Fruit fly (Drosophila melanogaster) whole organism, prepupa: ENCODE results near the gene CG17660.

ENCODE experiments used
- Blimp-1 ChIP-seq: fragments of 200-800 bp; sonication (Bioruptor generic); optimal IDR thresholded peaks from 3 replicates; lab custom pipeline; 2017; ENCODE audit warnings: missing biosample characterization, missing genetic modification characterization, mild to moderate bottlenecking, moderate library complexity, missing genetic modification reagents
- CG10631 ChIP-seq: fragments of 200-800 bp; sonication (Bioruptor generic); optimal IDR thresholded peaks from 2 replicates; lab custom pipeline; 2016; ENCODE audit warnings: missing biosample characterization, missing genetic modification characterization
- CG10669 ChIP-seq: fragments of 200-800 bp; sonication (Bioruptor generic); optimal IDR thresholded peaks from 3 replicates; lab custom pipeline; 2018; ENCODE audit warnings: missing biosample characterization, mild to moderate bottlenecking, missing genetic modification characterization, moderate library complexity
- CG11762 ChIP-seq: fragments of 200-800 bp; sonication (Bioruptor generic); optimal IDR thresholded peaks from 3 replicates; lab custom pipeline; 2016; ENCODE audit warnings: missing biosample characterization, missing genetic modification characterization; ENCODE audit not compliant: insufficient read depth
- CG11902 ChIP-seq: fragments of 200-800 bp; sonication (Bioruptor generic); optimal IDR thresholded peaks from 3 replicates; lab custom pipeline; 2016; ENCODE audit warnings: missing biosample characterization, missing genetic modification characterization
- CG15336 ChIP-seq: fragments of 200-800 bp; sonication (Bioruptor generic); IDR thresholded peaks from 2 replicates; pipeline ENCODE4 v1.3.6; 2022; ENCODE audit warnings: missing biosample characterization, missing genetic modification characterization
- CG1621 ChIP-seq: fragments of 200-800 bp; sonication (Bioruptor generic); optimal IDR thresholded peaks from 3 replicates; lab custom pipeline; 2018; ENCODE audit warnings: missing biosample characterization, mild to moderate bottlenecking, missing genetic modification characterization
- CG16779 ChIP-seq: fragments of 200-800 bp; sonication (Bioruptor generic); optimal IDR thresholded peaks from 3 replicates; lab custom pipeline; 2017; ENCODE audit warnings: missing biosample characterization, mild to moderate bottlenecking, missing genetic modification characterization
- CG3032 ChIP-seq: fragments of 200-800 bp; optimal IDR thresholded peaks from 2 replicates; lab custom pipeline; 2019; ENCODE audit warnings: missing biosample characterization, mild to moderate bottlenecking, missing genetic modification characterization, moderate library complexity
- CG31627 ChIP-seq: fragments of 200-800 bp; sonication (Bioruptor generic); optimal IDR thresholded peaks from 3 replicates; lab custom pipeline; 2016; ENCODE audit warnings: missing biosample characterization, missing genetic modification characterization
- CG32006 ChIP-seq: fragments of 200-800 bp; sonication (Bioruptor generic); optimal IDR thresholded peaks from 3 replicates; lab custom pipeline; 2017; ENCODE audit warnings: missing biosample characterization, mild to moderate bottlenecking, missing genetic modification characterization
- CG34406 ChIP-seq: fragments of 200-800 bp; sonication (Bioruptor generic); optimal IDR thresholded peaks from 3 replicates; lab custom pipeline; 2016; ENCODE audit warnings: missing biosample characterization, missing genetic modification characterization
- CG3919 ChIP-seq: fragments of 200-800 bp; sonication (Bioruptor generic); optimal IDR thresholded peaks from 3 replicates; lab custom pipeline; 2016; ENCODE audit warnings: missing biosample characterization, missing genetic modification characterization
- CG4318 ChIP-seq: fragments of 200-800 bp; sonication (Bioruptor generic); optimal IDR thresholded peaks from 3 replicates; lab custom pipeline; 2017; ENCODE audit warnings: missing biosample characterization, mild to moderate bottlenecking, missing genetic modification characterization
- CG6163 ChIP-seq: fragments of 200-800 bp; sonication (Bioruptor generic); IDR thresholded peaks from 3 replicates; pipeline ENCODE4 v1.3.6; 2022; ENCODE audit warnings: missing biosample characterization, missing genetic modification characterization
- CG6276 ChIP-seq: fragments of 200-800 bp; sonication (Bioruptor generic); optimal IDR thresholded peaks from 2 replicates; lab custom pipeline; 2017; ENCODE audit warnings: missing biosample characterization, mild to moderate bottlenecking, missing genetic modification characterization
- CG6792 ChIP-seq: fragments of 200-800 bp; sonication (Bioruptor generic); optimal IDR thresholded peaks from 3 replicates; lab custom pipeline; 2016; ENCODE audit warnings: missing biosample characterization, missing genetic modification characterization
- CG6808 ChIP-seq: fragments of 200-800 bp; sonication (Bioruptor generic); optimal IDR thresholded peaks from 3 replicates; lab custom pipeline; 2017; ENCODE audit warnings: missing biosample characterization, missing genetic modification characterization, mild to moderate bottlenecking, moderate library complexity, missing genetic modification reagents
- CG6854 ChIP-seq: fragments of 200-800 bp; sonication (Bioruptor generic); optimal IDR thresholded peaks from 2 replicates; lab custom pipeline; 2017; ENCODE audit warnings: missing biosample characterization, mild to moderate bottlenecking, missing genetic modification characterization
- CG7368 ChIP-seq: fragments of 200-800 bp; sonication (Bioruptor generic); optimal IDR thresholded peaks from 3 replicates; lab custom pipeline; 2016; ENCODE audit warnings: missing biosample characterization, missing genetic modification characterization
- CG8319 ChIP-seq: fragments of 200-800 bp; sonication (Bioruptor generic); optimal IDR thresholded peaks from 3 replicates; lab custom pipeline; 2016; ENCODE audit warnings: missing biosample characterization, missing genetic modification characterization
- CG9139 ChIP-seq: fragments of 200-800 bp; sonication (Bioruptor generic); optimal IDR thresholded peaks from 3 replicates; lab custom pipeline; 2017; ENCODE audit warnings: missing biosample characterization, mild to moderate bottlenecking, missing genetic modification characterization
- Eip75B ChIP-seq: fragments of 200-800 bp; sonication (Bioruptor generic); optimal IDR thresholded peaks from 3 replicates; lab custom pipeline; 2016; ENCODE audit warnings: missing biosample characterization, missing genetic modification characterization
- Eip78C ChIP-seq: fragments of 200-800 bp; sonication (Bioruptor generic); peaks from one replicate; lab custom pipeline; 2016; ENCODE audit warnings: missing biosample characterization, missing genetic modification characterization
- Eip93F ChIP-seq: fragments of 200-800 bp; sonication (Bioruptor generic); optimal IDR thresholded peaks from 2 replicates; lab custom pipeline; 2016; ENCODE audit warnings: missing biosample characterization, mild to moderate bottlenecking, missing genetic modification characterization
- Ets21C ChIP-seq: fragments of 200-800 bp; sonication (Bioruptor generic); optimal IDR thresholded peaks from 3 replicates; lab custom pipeline; 2016; ENCODE audit warnings: missing biosample characterization, missing genetic modification characterization
- Hr38 ChIP-seq: sonication (Bioruptor generic); optimal IDR thresholded peaks from 2 replicates; lab custom pipeline; 2016; ENCODE audit warnings: missing biosample characterization, missing genetic modification characterization
- Hr39 ChIP-seq: fragments of 200-800 bp; sonication (Bioruptor generic); optimal IDR thresholded peaks from 2 replicates; lab custom pipeline; 2016; ENCODE audit warnings: missing biosample characterization, missing genetic modification characterization
- Hr4 ChIP-seq: fragments of 200-800 bp; sonication (Bioruptor generic); optimal IDR thresholded peaks from 3 replicates; lab custom pipeline; 2016; ENCODE audit warnings: missing biosample characterization, missing genetic modification characterization
- Met ChIP-seq: fragments of 200-800 bp; sonication (Bioruptor generic); optimal IDR thresholded peaks from 3 replicates; lab custom pipeline; 2016; ENCODE audit warnings: missing biosample characterization, missing genetic modification characterization
- OdsH ChIP-seq: fragments of 200-800 bp; sonication (Bioruptor generic); optimal IDR thresholded peaks from 3 replicates; lab custom pipeline; 2016; ENCODE audit warnings: missing biosample characterization, missing genetic modification characterization
- Sox14 ChIP-seq: fragments of 200-800 bp; sonication (Bioruptor generic); optimal IDR thresholded peaks from 3 replicates; lab custom pipeline; 2016; ENCODE audit warnings: missing biosample characterization, missing genetic modification characterization
- Sox15 ChIP-seq: fragments of 200-800 bp; sonication (Bioruptor generic); optimal IDR thresholded peaks from 3 replicates; lab custom pipeline; 2016; ENCODE audit warnings: missing biosample characterization, missing genetic modification characterization
- achi ChIP-seq: fragments of 200-800 bp; sonication (Bioruptor generic); optimal IDR thresholded peaks from 3 replicates; lab custom pipeline; 2016; ENCODE audit warnings: missing biosample characterization, missing genetic modification characterization
- acj6 ChIP-seq: fragments of 200-800 bp; sonication (Bioruptor generic); optimal IDR thresholded peaks from 3 replicates; lab custom pipeline; 2016; ENCODE audit warnings: missing biosample characterization, missing genetic modification characterization
- cyc ChIP-seq: fragments of 200-800 bp; sonication (Bioruptor generic); optimal IDR thresholded peaks from 3 replicates; lab custom pipeline; 2016; ENCODE audit warnings: missing biosample characterization, missing genetic modification characterization
- dac ChIP-seq: fragments of 200-800 bp; sonication (Bioruptor generic); optimal IDR thresholded peaks from 2 replicates; lab custom pipeline; 2017; ENCODE audit warnings: missing biosample characterization, mild to moderate bottlenecking, missing genetic modification characterization
- dsx ChIP-seq: fragments of 200-800 bp; optimal IDR thresholded peaks from 3 replicates; lab custom pipeline; 2019; ENCODE audit warnings: missing biosample characterization, mild to moderate bottlenecking, missing genetic modification characterization, moderate library complexity; ENCODE audit not compliant: poor library complexity, severe bottlenecking
- eg ChIP-seq: fragments of 200-800 bp; sonication (Bioruptor generic); IDR thresholded peaks from 3 replicates; pipeline ENCODE4 v1.3.6; 2022; ENCODE audit warnings: missing biosample characterization, missing genetic modification characterization
- esn ChIP-seq: fragments of 200-800 bp; sonication (Bioruptor generic); optimal IDR thresholded peaks from 2 replicates; lab custom pipeline; 2016; ENCODE audit warnings: missing biosample characterization, mild to moderate bottlenecking, missing genetic modification characterization, moderate library complexity
- fd59A ChIP-seq: fragments of 200-800 bp; sonication (Bioruptor generic); optimal IDR thresholded peaks from 2 replicates; lab custom pipeline; 2017; ENCODE audit warnings: missing biosample characterization, mild to moderate bottlenecking, missing genetic modification characterization, missing genetic modification reagents
- fd85E ChIP-seq: fragments of 200-800 bp; sonication (Bioruptor generic); optimal IDR thresholded peaks from 3 replicates; lab custom pipeline; 2016; ENCODE audit warnings: missing biosample characterization, missing genetic modification characterization
- lz ChIP-seq: fragments of 200-800 bp; sonication (Bioruptor generic); optimal IDR thresholded peaks from 3 replicates; lab custom pipeline; 2016; ENCODE audit warnings: missing biosample characterization, missing genetic modification characterization
- net ChIP-seq: fragments of 200-800 bp; sonication (Bioruptor generic); optimal IDR thresholded peaks from 3 replicates; lab custom pipeline; 2016; ENCODE audit warnings: missing biosample characterization, missing genetic modification characterization
- pdm3 ChIP-seq: fragments of 200-800 bp; sonication (Bioruptor generic); optimal IDR thresholded peaks from 3 replicates; lab custom pipeline; 2016; ENCODE audit warnings: missing biosample characterization, missing genetic modification characterization
- salr ChIP-seq, 2 experiments: fragments of 200-800 bp; sonication (Bioruptor generic); optimal IDR thresholded peaks; 3 replicates each; lab custom pipeline; 2016 to 2018; ENCODE audit warnings: missing biosample characterization in 2 of 2, missing genetic modification characterization in 2 of 2, mild to moderate bottlenecking in 1 of 2
- svp ChIP-seq: fragments of 200-800 bp; sonication (Bioruptor generic); peaks from one replicate; lab custom pipeline; 2016; ENCODE audit warnings: missing biosample characterization, missing genetic modification characterization
- topi ChIP-seq: fragments of 200-800 bp; sonication (Bioruptor generic); optimal IDR thresholded peaks from 3 replicates; lab custom pipeline; 2016; ENCODE audit warnings: missing biosample characterization, missing genetic modification characterization
- vri ChIP-seq: fragments of 200-800 bp; sonication (Bioruptor generic); optimal IDR thresholded peaks from 3 replicates; lab custom pipeline; 2016; ENCODE audit warnings: missing biosample characterization, mild to moderate bottlenecking, missing genetic modification characterization

Gene CG17660

DNA sequence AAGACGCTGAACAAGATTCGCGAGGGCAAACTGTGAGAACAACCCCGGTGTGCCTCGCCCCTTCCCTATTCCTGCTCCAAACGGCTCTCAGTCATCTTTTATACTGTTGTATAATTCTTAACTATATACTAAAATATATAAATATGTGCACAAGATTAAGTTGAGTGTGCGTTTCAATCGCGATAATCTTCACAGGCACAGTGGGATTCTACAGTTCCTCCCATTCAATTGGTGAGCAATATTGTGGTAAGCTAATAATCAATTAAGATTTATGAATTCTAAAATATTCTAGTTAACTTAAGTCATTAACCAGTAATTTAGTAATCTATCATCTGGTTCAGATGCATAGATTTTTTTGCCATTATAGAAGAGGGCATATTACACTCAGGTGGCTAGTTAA lies 20.7 kb upstream of the CG17660 start (continued):
- TF ChIP-seq OdsH (GFP tag; lab: Kevin White, UChicago), result no peak
- no peak for TF ChIP-seq CG3919 (GFP tag; lab: Kevin White, UChicago)
- TF ChIP-seq CG6808, result no peak
- TF ChIP-seq CG4318 (GFP tag; lab: Kevin White, UChicago), result no peak
- no peak for TF ChIP-seq esn
- TF ChIP-seq CG9139 (GFP tag; lab: Kevin White, UChicago), result no peak
- TF ChIP-seq Eip75B, result no peak
- TF ChIP-seq Blimp-1 (GFP tag; lab: Kevin White, UChicago), result no peak
- TF ChIP-seq CG6854, result no peak
- no peak for TF ChIP-seq CG11902 (GFP tag; lab: Kevin White, UChicago)
- TF ChIP-seq acj6 (GFP tag; lab: Kevin White, UChicago), result no peak
- no peak for TF ChIP-seq fd85E (GFP tag; lab: Kevin White, UChicago)

- peak; percentile 74 for TF ChIP-seq esn
- TF ChIP-seq CG7368, result peak; percentile 7
- TF ChIP-seq CG8319 (GFP tag; lab: Kevin White, UChicago), result no peak
- peak; percentile 41 for TF ChIP-seq Ets21C
- peak; percentile 39; the same call in 1 of the 3 replicates for TF ChIP-seq CG6163 (GFP tag; lab: Robert Waterston, UW)
- peak; percentile 43 for TF ChIP-seq Eip75B
- TF ChIP-seq CG10669 (GFP tag; lab: Kevin White, UChicago), result peak; percentile 1
- TF ChIP-seq dac (GFP tag; lab: Kevin White, UChicago), result peak; percentile 73
- TF ChIP-seq fd85E (GFP tag; lab: Kevin White, UChicago), result no peak
- peak; percentile 51 for TF ChIP-seq CG31627 (GFP tag; lab: Kevin White, UChicago)
- TF ChIP-seq Hr38 (GFP tag; lab: Kevin White, UChicago), result peak; percentile 13
- peak; percentile 55 for TF ChIP-seq vri (GFP tag; lab: Kevin White, UChicago)
- peak; percentile 19 for TF ChIP-seq CG34406
- peak; percentile 57 for TF ChIP-seq net (GFP tag; lab: Kevin White, UChicago)
- peak; percentile 44 for TF ChIP-seq acj6 (GFP tag; lab: Kevin White, UChicago)
- TF ChIP-seq Hr39 (GFP tag; lab: Kevin White, UChicago), result peak; percentile 51
- TF ChIP-seq CG16779 (tag; lab: Kevin White, UChicago), result peak; percentile 16
- peak in 1 of 2 experiments; percentile 47 for TF ChIP-seq salr (GFP tag; optimal IDR thresholded peaks at IDR 0.05; lab: Kevin White, UChicago)
- TF ChIP-seq topi (GFP tag; lab: Kevin White, UChicago), result peak; percentile 49
- TF ChIP-seq eg (GFP tag; lab: Robert Waterston, UW), result peak; percentile 42; the same call in 2 of the 3 replicates
- peak; percentile 81 for TF ChIP-seq Sox14 (GFP tag; lab: Kevin White, UChicago)
- peak; percentile 21 for TF ChIP-seq CG6854
- TF ChIP-seq CG3032, result peak; percentile 54
- peak; percentile 14 for TF ChIP-seq CG9139 (GFP tag; lab: Kevin White, UChicago)
- peak; percentile 41 for TF ChIP-seq CG1621 (tag; lab: Kevin White, UChicago)
- peak; percentile 48 for TF ChIP-seq Met (GFP tag; lab: Kevin White, UChicago)
- peak; percentile 56 for TF ChIP-seq CG6276
- TF ChIP-seq lz (GFP tag; lab: Kevin White, UChicago), result peak; percentile 47
- TF ChIP-seq CG32006 (GFP tag; lab: Kevin White, UChicago), result peak; percentile 74
- no peak for TF ChIP-seq Sox15 (GFP tag; lab: Kevin White, UChicago)
- TF ChIP-seq Eip78C, result peak; percentile 76
- TF ChIP-seq CG4318 (GFP tag; lab: Kevin White, UChicago), result peak; percentile 41
- peak; percentile 47 for TF ChIP-seq achi
- TF ChIP-seq CG15336, result peak; percentile 61
- TF ChIP-seq CG6808, result peak; percentile 42
- peak; percentile 54 for TF ChIP-seq CG10631 (GFP tag; lab: Kevin White, UChicago)
- TF ChIP-seq cyc (GFP tag; lab: Kevin White, UChicago), result peak; percentile 32
- peak; percentile 9 for TF ChIP-seq CG6792
- TF ChIP-seq fd59A (GFP tag; lab: Kevin White, UChicago), result no peak
- peak; percentile 77 for TF ChIP-seq Hr4 (GFP tag; lab: Kevin White, UChicago)
- no peak for TF ChIP-seq CG11902 (GFP tag; lab: Kevin White, UChicago)
- peak; percentile 85 for TF ChIP-seq svp (GFP tag; lab: Kevin White, UChicago)
- peak; percentile 76 for TF ChIP-seq pdm3 (GFP tag; lab: Kevin White, UChicago)
- peak; percentile 15 for TF ChIP-seq dsx (GFP tag; lab: Kevin White, UChicago)
- no peak for TF ChIP-seq Blimp-1 (GFP tag; lab: Kevin White, UChicago)
- TF ChIP-seq Eip93F (GFP tag; lab: Kevin White, UChicago), result no peak
- peak; percentile 34 for TF ChIP-seq CG11762
These were observed 19.4 kb upstream of the CG17660 start, which contains the start of the genes Eno and CG31937 for dm6 chr2L:1729607-1730011. Gene Eno (minus strand): TSS chr2L:1729636. Gene CG31937 (plus strand): TSS chr2L:1729887.
